Fruit fly (Drosophila melanogaster) whole organism, embryonic: ENCODE data around the gene COX7B.
A peak's percentile ranks its signal among the peaks of the same experiment; 100 is the strongest.

Experiments used
- Aef1 ChIP-seq: fragments of 200-800 bp; sonication (Bioruptor generic); IDR thresholded peaks from 3 replicates; pipeline ENCODE4 v1.3.6; 2022; ENCODE audit warnings: missing biosample characterization, missing genetic modification characterization
- Antp ChIP-seq: fragments of 200-800 bp; sonication (Bioruptor generic); optimal IDR thresholded peaks from 3 replicates; lab custom pipeline; 2016; ENCODE audit warnings: missing biosample characterization, missing genetic modification characterization
- B-H1 ChIP-seq: fragments of 200-800 bp; sonication (Bioruptor generic); IDR thresholded peaks from 3 replicates; pipeline ENCODE4 v1.3.6; 2022; ENCODE audit warnings: missing biosample characterization, missing genetic modification characterization
- Blimp-1 ChIP-seq: fragments of 200-800 bp; sonication (Bioruptor generic); optimal IDR thresholded peaks from 3 replicates; lab custom pipeline; 2018; ENCODE audit warnings: missing biosample characterization, missing genetic modification characterization, mild to moderate bottlenecking, moderate library complexity, missing genetic modification reagents
- CG10209 ChIP-seq: fragments of 200-800 bp; sonication (Bioruptor generic); optimal IDR thresholded peaks from 3 replicates; lab custom pipeline; 2017; ENCODE audit warnings: missing biosample characterization, mild to moderate bottlenecking, missing genetic modification characterization, missing genetic modification reagents
- CG1024 ChIP-seq: fragments of 200-800 bp; sonication (Bioruptor generic); IDR thresholded peaks from 2 replicates; pipeline ENCODE4 v1.3.6; 2022; ENCODE audit warnings: missing biosample characterization, missing genetic modification characterization
- CG11093 ChIP-seq: fragments of 200-800 bp; sonication (Bioruptor generic); IDR thresholded peaks from 3 replicates; pipeline ENCODE4 v1.3.6; 2022; ENCODE audit warnings: missing biosample characterization, missing genetic modification characterization
- CG13123 ChIP-seq: fragments of 200-800 bp; sonication (Bioruptor generic); optimal IDR thresholded peaks from 2 replicates; lab custom pipeline; 2016; ENCODE audit warnings: missing biosample characterization, missing genetic modification characterization
- CG14965 ChIP-seq: fragments of 200-800 bp; sonication (Bioruptor generic); optimal IDR thresholded peaks from 2 replicates; lab custom pipeline; 2016; ENCODE audit warnings: missing biosample characterization, missing genetic modification characterization, borderline replicate concordance
- CG16813 ChIP-seq: fragments of 200-800 bp; sonication (Bioruptor generic); IDR thresholded peaks from 3 replicates; pipeline ENCODE4 v1.3.6; 2022; ENCODE audit warnings: missing biosample characterization, missing genetic modification characterization; ENCODE audit not compliant: partially characterized antibody
- CG18262 ChIP-seq: fragments of 200-800 bp; optimal IDR thresholded peaks from 3 replicates; lab custom pipeline; 2019; ENCODE audit warnings: missing biosample characterization, mild to moderate bottlenecking, missing genetic modification characterization, moderate library complexity
- CG3065 ChIP-seq: fragments of 200-800 bp; sonication (Bioruptor generic); optimal IDR thresholded peaks from 2 replicates; lab custom pipeline; 2016; ENCODE audit warnings: missing biosample characterization, missing genetic modification characterization
- CG31365 ChIP-seq: fragments of 200-800 bp; sonication (Bioruptor generic); optimal IDR thresholded peaks from 2 replicates; lab custom pipeline; 2018; ENCODE audit warnings: missing biosample characterization, mild to moderate bottlenecking, missing genetic modification characterization
- CG31388 ChIP-seq: fragments of 200-800 bp; sonication (Bioruptor generic); optimal IDR thresholded peaks from 2 replicates; lab custom pipeline; 2016; ENCODE audit warnings: missing biosample characterization, missing genetic modification characterization
- CG31441 ChIP-seq: fragments of 200-800 bp; sonication (Bioruptor generic); IDR thresholded peaks from 2 replicates; pipeline ENCODE4 v1.3.6; 2022; ENCODE audit warnings: missing biosample characterization, missing genetic modification characterization
- CG4328 ChIP-seq: fragments of 200-800 bp; sonication (Bioruptor generic); optimal IDR thresholded peaks from 3 replicates; lab custom pipeline; 2017; ENCODE audit warnings: missing biosample characterization, missing genetic modification reagents, missing genetic modification characterization
- CG4424 ChIP-seq: fragments of 200-800 bp; sonication (Bioruptor generic); optimal IDR thresholded peaks from 3 replicates; lab custom pipeline; 2016; ENCODE audit warnings: missing biosample characterization, missing genetic modification characterization
- CG5180 ChIP-seq: fragments of 200-800 bp; sonication (Bioruptor generic); optimal IDR thresholded peaks from 3 replicates; lab custom pipeline; 2017; ENCODE audit warnings: missing biosample characterization, missing genetic modification characterization, mild to moderate bottlenecking, moderate library complexity, missing genetic modification reagents
- CG8359 ChIP-seq: fragments of 200-800 bp; sonication (Bioruptor generic); optimal IDR thresholded peaks from 2 replicates; lab custom pipeline; 2017; ENCODE audit warnings: missing biosample characterization, mild to moderate bottlenecking, missing genetic modification characterization, borderline replicate concordance
- CTCF ChIP-seq: fragments of 200-800 bp; sonication (Bioruptor generic); optimal IDR thresholded peaks from 2 replicates; lab custom pipeline; 2017; ENCODE audit warnings: missing biosample characterization, mild to moderate bottlenecking, missing genetic modification characterization, moderate library complexity
- CrebB ChIP-seq: fragments of 200-800 bp; sonication (Bioruptor generic); optimal IDR thresholded peaks from 3 replicates; lab custom pipeline; 2018; ENCODE audit warnings: missing biosample characterization, mild to moderate bottlenecking, missing genetic modification characterization
- Dip2 ChIP-seq: fragments of 200-800 bp; sonication (Bioruptor generic); IDR thresholded peaks from 2 replicates; pipeline ENCODE4 v1.3.6; 2022; ENCODE audit warnings: missing biosample characterization, missing genetic modification characterization
- HLH54F ChIP-seq: fragments of 200-800 bp; sonication (Bioruptor generic); optimal IDR thresholded peaks from 3 replicates; lab custom pipeline; 2016; ENCODE audit warnings: missing biosample characterization, missing genetic modification characterization
- Mrtf ChIP-seq: fragments of 200-800 bp; sonication (Bioruptor generic); IDR thresholded peaks from 3 replicates; pipeline ENCODE4 v1.3.6; 2022; ENCODE audit warnings: missing biosample characterization, missing genetic modification characterization
- NC2α ChIP-seq: fragments of 200-800 bp; sonication (Bioruptor generic); optimal IDR thresholded peaks from 2 replicates; lab custom pipeline; 2016; ENCODE audit warnings: missing biosample characterization, missing genetic modification characterization
- Sry-δ ChIP-seq: fragments of 200-800 bp; sonication (Bioruptor generic); optimal IDR thresholded peaks from 2 replicates; lab custom pipeline; 2016; ENCODE audit warnings: missing biosample characterization, missing genetic modification characterization
- Vsx1 ChIP-seq: fragments of 200-800 bp; sonication (Bioruptor generic); optimal IDR thresholded peaks from 2 replicates; lab custom pipeline; 2017; ENCODE audit warnings: missing biosample characterization, mild to moderate bottlenecking, missing genetic modification characterization, missing genetic modification reagents
- YL-1 ChIP-seq: fragments of 200-800 bp; sonication (Bioruptor generic); optimal IDR thresholded peaks from 3 replicates; lab custom pipeline; 2017; ENCODE audit warnings: missing biosample characterization, mild to moderate bottlenecking, missing genetic modification characterization
- ab ChIP-seq: fragments of 200-800 bp; sonication (Bioruptor generic); optimal IDR thresholded peaks from 2 replicates; lab custom pipeline; 2016; ENCODE audit warnings: missing biosample characterization, missing genetic modification characterization
- bab2 ChIP-seq: fragments of 200-800 bp; sonication (Bioruptor generic); optimal IDR thresholded peaks from 2 replicates; lab custom pipeline; 2016; ENCODE audit warnings: missing biosample characterization, missing genetic modification characterization
- bowl ChIP-seq: fragments of 200-800 bp; sonication (Bioruptor generic); IDR thresholded peaks from 2 replicates; pipeline ENCODE4 v1.3.6; 2022; ENCODE audit warnings: missing biosample characterization, missing genetic modification characterization
- dm ChIP-seq: fragments of 200-800 bp; sonication (Bioruptor generic); optimal IDR thresholded peaks from 3 replicates; lab custom pipeline; 2016; ENCODE audit warnings: missing biosample characterization, missing genetic modification characterization
- en ChIP-seq: fragments of 200-800 bp; sonication (Bioruptor generic); optimal IDR thresholded peaks from 2 replicates; lab custom pipeline; 2016; ENCODE audit warnings: missing biosample characterization, missing genetic modification characterization
- grn ChIP-seq: fragments of 200-800 bp; sonication (Bioruptor generic); optimal IDR thresholded peaks from 3 replicates; lab custom pipeline; 2017; ENCODE audit warnings: missing biosample characterization, missing genetic modification characterization
- hbn ChIP-seq: fragments of 200-800 bp; sonication (Bioruptor generic); IDR thresholded peaks from 2 replicates; pipeline ENCODE4 v1.3.6; 2022; ENCODE audit warnings: missing biosample characterization, missing genetic modification characterization; ENCODE audit not compliant: partially characterized antibody
- ind ChIP-seq: fragments of 200-800 bp; sonication (Bioruptor generic); optimal IDR thresholded peaks from 3 replicates; lab custom pipeline; 2016; ENCODE audit warnings: missing biosample characterization, missing genetic modification characterization
- kay ChIP-seq: fragments of 200-800 bp; sonication (Bioruptor generic); optimal IDR thresholded peaks from 2 replicates; lab custom pipeline; 2016; ENCODE audit warnings: missing biosample characterization, missing genetic modification characterization
- klu ChIP-seq: fragments of 200-800 bp; sonication (Bioruptor generic); IDR thresholded peaks from 2 replicates; pipeline ENCODE4 v1.3.6; 2022; ENCODE audit warnings: missing biosample characterization, missing genetic modification characterization
- luna ChIP-seq: fragments of 200-800 bp; sonication (Bioruptor generic); optimal IDR thresholded peaks from 2 replicates; lab custom pipeline; 2016; ENCODE audit warnings: missing biosample characterization, missing genetic modification characterization
- oc ChIP-seq: fragments of 200-800 bp; sonication (Bioruptor generic); optimal IDR thresholded peaks from 2 replicates; lab custom pipeline; 2018; ENCODE audit warnings: missing biosample characterization, mild to moderate bottlenecking, missing genetic modification characterization, moderate library complexity
- odd ChIP-seq: fragments of 200-800 bp; sonication (Bioruptor generic); optimal IDR thresholded peaks from 2 replicates; lab custom pipeline; 2017; ENCODE audit warnings: missing biosample characterization, mild to moderate bottlenecking, missing genetic modification characterization
- phol ChIP-seq: fragments of 200-800 bp; sonication (Bioruptor generic); optimal IDR thresholded peaks from 3 replicates; lab custom pipeline; 2018; ENCODE audit warnings: missing biosample characterization, mild to moderate bottlenecking, missing genetic modification characterization, moderate library complexity
- repo ChIP-seq: fragments of 200-800 bp; sonication (Bioruptor generic); optimal IDR thresholded peaks from 2 replicates; lab custom pipeline; 2016; ENCODE audit warnings: missing biosample characterization, missing genetic modification characterization
- rib ChIP-seq: fragments of 200-800 bp; sonication (Bioruptor generic); IDR thresholded peaks from 2 replicates; pipeline ENCODE4 v1.3.6; 2022; ENCODE audit warnings: missing biosample characterization, missing genetic modification characterization
- ro ChIP-seq: fragments of 200-800 bp; sonication (Bioruptor generic); IDR thresholded peaks from 2 replicates; pipeline ENCODE4 v1.3.6; 2022; ENCODE audit warnings: missing biosample characterization, missing genetic modification characterization
- sc ChIP-seq, 3 experiments: fragments of >200 bp in 2 of 3; fragments of 200-800 bp in 1 of 3; sonication (Bioruptor generic) in 1 of 3; optimal IDR thresholded peaks; 2 replicates in 2 of 3; 3 replicates in 1 of 3; lab custom pipeline; 2017; ENCODE audit warnings: mild to moderate bottlenecking in 1 of 3, missing biosample characterization in 1 of 3, missing genetic modification characterization in 1 of 3, missing genetic modification reagents in 1 of 3
- schlank ChIP-seq: fragments of 200-800 bp; sonication (Bioruptor generic); optimal IDR thresholded peaks from 2 replicates; lab custom pipeline; 2018; ENCODE audit warnings: missing biosample characterization, mild to moderate bottlenecking, missing genetic modification characterization
- slou ChIP-seq: fragments of 200-800 bp; sonication (Bioruptor generic); optimal IDR thresholded peaks from 3 replicates; lab custom pipeline; 2016; ENCODE audit warnings: missing biosample characterization, missing genetic modification characterization
- tap ChIP-seq: fragments of 200-800 bp; optimal IDR thresholded peaks from 3 replicates; lab custom pipeline; 2019; ENCODE audit warnings: missing biosample characterization, mild to moderate bottlenecking, missing genetic modification characterization, moderate library complexity
- wdn ChIP-seq: fragments of 200-800 bp; sonication (Bioruptor generic); IDR thresholded peaks from 2 replicates; pipeline ENCODE4 v1.3.6; 2022; ENCODE audit warnings: missing biosample characterization, missing genetic modification characterization
- zen ChIP-seq: fragments of 200-800 bp; sonication (Bioruptor generic); optimal IDR thresholded peaks from 3 replicates; lab custom pipeline; 2018; ENCODE audit warnings: missing biosample characterization, mild to moderate bottlenecking, missing genetic modification characterization, moderate library complexity

Gene COX7B

DNA sequence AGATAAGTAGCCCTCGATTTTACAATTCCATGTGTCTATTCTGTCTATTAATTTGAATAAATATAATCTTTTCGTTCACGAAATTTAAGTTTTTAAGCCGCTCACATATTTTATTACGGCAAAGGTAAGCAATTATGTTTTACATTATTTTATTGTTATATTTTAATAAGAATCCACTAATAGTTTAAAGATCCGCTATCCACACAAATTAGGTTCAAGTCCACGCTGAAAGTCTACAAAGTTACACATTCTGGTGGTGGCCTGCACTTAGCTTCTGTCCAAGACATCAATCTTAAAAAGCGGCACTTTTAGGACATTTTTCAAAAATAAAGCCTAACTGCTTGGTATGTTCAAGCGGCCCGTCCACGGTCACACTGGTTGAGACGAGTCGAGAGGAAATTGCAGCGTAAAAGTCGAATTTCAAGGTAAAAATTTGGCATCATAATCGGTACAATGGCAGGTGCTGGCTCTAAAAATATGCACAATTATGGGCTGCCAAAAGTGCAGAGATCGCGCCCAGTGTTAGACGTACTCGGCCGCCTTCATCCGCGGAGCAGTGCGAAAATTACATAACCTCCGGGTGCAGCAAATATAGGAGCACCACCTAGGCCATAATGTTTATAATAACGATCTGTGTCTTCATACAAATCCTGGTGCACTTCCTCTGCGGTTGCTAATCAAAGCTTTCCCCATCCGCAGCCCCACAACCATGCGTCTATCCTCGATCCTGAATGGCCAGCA is 49.6 kb downstream of the COX7B start, which contains the start of the genes UQCR-Q and CG46525 (continued):
- TF ChIP-seq CG5180 (GFP tag; lab: Kevin White, UChicago): no peak
- TF ChIP-seq tap (tag; lab: Kevin White, UChicago): no peak
- TF ChIP-seq schlank (tag; lab: Kevin White, UChicago): no peak
- TF ChIP-seq CG31388 (GFP tag; lab: Kevin White, UChicago): no peak
- TF ChIP-seq bab2: no peak
- TF ChIP-seq klu (GFP tag; lab: Robert Waterston, UW): no peak
- no peak for TF ChIP-seq CG8359 (GFP tag; lab: Kevin White, UChicago)
- TF ChIP-seq hbn (GFP tag; lab: Robert Waterston, UW): 0 out of 2 replicates have a peak, but pooled peaks have one; percentile 39
- no peak for TF ChIP-seq Vsx1 (GFP tag; lab: Kevin White, UChicago)
- no peak for TF ChIP-seq luna (GFP tag; lab: Kevin White, UChicago)
- TF ChIP-seq CG31365: no peak
- peak; percentile 0 for TF ChIP-seq HLH54F (GFP tag; lab: Kevin White, UChicago)
- TF ChIP-seq CG11093: no peak
- no peak for TF ChIP-seq oc (tag; lab: Kevin White, UChicago)
- peak; percentile 33 for TF ChIP-seq CrebB (tag; lab: Kevin White, UChicago)
- no peak for TF ChIP-seq CG3065 (GFP tag; lab: Kevin White, UChicago)
- TF ChIP-seq Antp: no peak
- no peak for TF ChIP-seq Mrtf (GFP tag; lab: Robert Waterston, UW)
- TF ChIP-seq odd: no peak
- TF ChIP-seq en: no peak
- no peak for TF ChIP-seq CG4424 (GFP tag; lab: Kevin White, UChicago)
- no peak for TF ChIP-seq wdn
- 0 out of 2 replicates have a peak, but pooled peaks have one; percentile 14 for TF ChIP-seq CG31441 (GFP tag; lab: Robert Waterston, UW)
- TF ChIP-seq ind (GFP tag; lab: Kevin White, UChicago): no peak
- TF ChIP-seq Sry-δ (GFP tag; lab: Kevin White, UChicago): peak; percentile 47
- peak; percentile 68 for TF ChIP-seq YL-1 (GFP tag; lab: Kevin White, UChicago)
- TF ChIP-seq NC2α: no peak
- no peak for TF ChIP-seq Aef1 (GFP tag; lab: Robert Waterston, UW)
- TF ChIP-seq CG16813 (GFP tag; lab: Robert Waterston, UW): peak; percentile 48
- no peak for TF ChIP-seq CG18262
- no peak for TF ChIP-seq slou (GFP tag; lab: Kevin White, UChicago)
- TF ChIP-seq repo: no peak
- TF ChIP-seq CG14965: no peak
- no peak for TF ChIP-seq Blimp-1
- no peak for TF ChIP-seq CG4328
- no peak for TF ChIP-seq dm (GFP tag; lab: Kevin White, UChicago)
- TF ChIP-seq B-H1: no peak
- no peak for TF ChIP-seq CG10209 (GFP tag; lab: Kevin White, UChicago)
- TF ChIP-seq CG13123 (GFP tag; lab: Kevin White, UChicago): no peak
- TF ChIP-seq Dip2: no peak
- no peak for TF ChIP-seq ab (GFP tag; lab: Kevin White, UChicago)
- TF ChIP-seq ro (GFP tag; lab: Robert Waterston, UW): no peak
- no peak for TF ChIP-seq grn (GFP tag; lab: Kevin White, UChicago)
- no peak for TF ChIP-seq CG1024
- no peak for TF ChIP-seq sc (optimal IDR thresholded peaks at IDR 0.05; lab: Kevin White, UChicago)
- no peak for TF ChIP-seq sc (GFP tag; optimal IDR thresholded peaks at IDR 0.05; lab: Kevin White, UChicago)
- peak; percentile 75 for TF ChIP-seq CTCF (GFP tag; lab: Kevin White, UChicago)
- TF ChIP-seq bowl (GFP tag; lab: Robert Waterston, UW): no peak
- peak; percentile 56 for TF ChIP-seq phol (tag; lab: Kevin White, UChicago)
- TF ChIP-seq rib (GFP tag; lab: Robert Waterston, UW): no peak
- TF ChIP-seq zen (tag; lab: Kevin White, UChicago): peak; percentile 45
- no peak for TF ChIP-seq kay (GFP tag; lab: Kevin White, UChicago)
